Fruit fly (Drosophila melanogaster) whole organism, embryonic: ENCODE results near the gene CG6966.
A peak's percentile ranks its signal among the peaks of the same experiment; 100 is the strongest.

Source experiments
- Antp ChIP-seq: fragments of 200-800 bp; sonication (Bioruptor generic); optimal IDR thresholded peaks from 3 replicates; lab custom pipeline; 2016; ENCODE audit warnings: missing biosample characterization, missing genetic modification characterization
- Atf3 ChIP-seq: fragments of 200-800 bp; sonication (Bioruptor generic); optimal IDR thresholded peaks from 3 replicates; lab custom pipeline; 2016; ENCODE audit warnings: missing biosample characterization, missing genetic modification characterization
- BEAF-32 ChIP-seq: fragments of 200-800 bp; sonication (Bioruptor generic); optimal IDR thresholded peaks from 3 replicates; lab custom pipeline; 2017; ENCODE audit warnings: missing biosample characterization, missing genetic modification characterization, mild to moderate bottlenecking, moderate library complexity, missing genetic modification reagents
- Bgb ChIP-seq: fragments of 200-800 bp; sonication (Bioruptor generic); IDR thresholded peaks from 2 replicates; pipeline ENCODE4 v1.3.6; 2022; ENCODE audit warnings: missing biosample characterization, missing genetic modification characterization; ENCODE audit not compliant: partially characterized antibody
- Blimp-1 ChIP-seq: fragments of 200-800 bp; sonication (Bioruptor generic); optimal IDR thresholded peaks from 3 replicates; lab custom pipeline; 2018; ENCODE audit warnings: missing biosample characterization, missing genetic modification characterization, mild to moderate bottlenecking, moderate library complexity, missing genetic modification reagents
- C15 ChIP-seq: fragments of 200-800 bp; sonication (Bioruptor generic); IDR thresholded peaks from 3 replicates; pipeline ENCODE4 v1.3.6; 2022; ENCODE audit warnings: missing biosample characterization, missing genetic modification characterization
- CG10431 ChIP-seq: fragments of 200-800 bp; sonication (Bioruptor generic); optimal IDR thresholded peaks from 3 replicates; lab custom pipeline; 2018; ENCODE audit warnings: missing biosample characterization, mild to moderate bottlenecking, missing genetic modification characterization
- CG10654 ChIP-seq: fragments of 200-800 bp; sonication (Bioruptor generic); optimal IDR thresholded peaks from 2 replicates; lab custom pipeline; 2016; ENCODE audit warnings: missing biosample characterization, missing genetic modification characterization
- CG11456 ChIP-seq: fragments of 200-800 bp; sonication (Bioruptor generic); IDR thresholded peaks from 3 replicates; pipeline ENCODE4 v1.3.6; 2022; ENCODE audit warnings: missing biosample characterization, missing genetic modification characterization
- CG11504 ChIP-seq: fragments of 200-800 bp; sonication (Bioruptor generic); optimal IDR thresholded peaks from 3 replicates; lab custom pipeline; 2019; ENCODE audit warnings: missing biosample characterization, mild to moderate bottlenecking, missing genetic modification characterization, moderate library complexity
- CG11695 ChIP-seq: fragments of 200-800 bp; sonication (Bioruptor generic); IDR thresholded peaks from 3 replicates; pipeline ENCODE4 v1.3.6; 2022; ENCODE audit warnings: missing biosample characterization, missing genetic modification characterization
- CG11723 ChIP-seq: fragments of 200-800 bp; sonication (Bioruptor generic); optimal IDR thresholded peaks from 2 replicates; lab custom pipeline; 2017; ENCODE audit warnings: missing biosample characterization, mild to moderate bottlenecking, missing genetic modification characterization
- CG12219 ChIP-seq: fragments of 200-800 bp; sonication (Bioruptor generic); optimal IDR thresholded peaks from 3 replicates; lab custom pipeline; 2018; ENCODE audit warnings: missing biosample characterization, mild to moderate bottlenecking, missing genetic modification characterization
- CG12942 ChIP-seq: fragments of 200-800 bp; sonication (Bioruptor generic); optimal IDR thresholded peaks from 3 replicates; lab custom pipeline; 2016; ENCODE audit warnings: missing biosample characterization, missing genetic modification characterization
- CG15601 ChIP-seq: fragments of 200-800 bp; sonication (Bioruptor generic); optimal IDR thresholded peaks from 3 replicates; lab custom pipeline; 2019; ENCODE audit warnings: missing biosample characterization, mild to moderate bottlenecking, missing genetic modification characterization, moderate library complexity
- CG2120 ChIP-seq: fragments of 200-800 bp; sonication (Bioruptor generic); optimal IDR thresholded peaks from 3 replicates; lab custom pipeline; 2016; ENCODE audit warnings: missing biosample characterization, missing genetic modification characterization
- CG2678 ChIP-seq: fragments of 200-800 bp; sonication (Bioruptor generic); optimal IDR thresholded peaks from 3 replicates; lab custom pipeline; 2019; ENCODE audit warnings: missing biosample characterization, mild to moderate bottlenecking, missing genetic modification characterization, moderate library complexity
- CG2875 ChIP-seq: fragments of 200-800 bp; sonication (Bioruptor generic); optimal IDR thresholded peaks from 2 replicates; lab custom pipeline; 2017; ENCODE audit warnings: missing biosample characterization, mild to moderate bottlenecking, missing genetic modification characterization, missing genetic modification reagents
- CG30020 ChIP-seq: fragments of 200-800 bp; optimal IDR thresholded peaks from 2 replicates; lab custom pipeline; 2019; ENCODE audit warnings: missing biosample characterization, mild to moderate bottlenecking, missing genetic modification characterization, moderate library complexity
- CG30431 ChIP-seq: fragments of 200-800 bp; sonication (Bioruptor generic); optimal IDR thresholded peaks from 2 replicates; lab custom pipeline; 2017; ENCODE audit warnings: missing biosample characterization, missing genetic modification characterization
- CG34224 ChIP-seq: fragments of 200-800 bp; sonication (Bioruptor generic); IDR thresholded peaks from 3 replicates; pipeline ENCODE4 v1.3.6; 2022; ENCODE audit warnings: missing biosample characterization, missing genetic modification characterization; ENCODE audit not compliant: partially characterized antibody
- CG3995 ChIP-seq: fragments of 200-800 bp; sonication (Bioruptor generic); optimal IDR thresholded peaks from 3 replicates; lab custom pipeline; 2016; ENCODE audit warnings: missing biosample characterization, missing genetic modification characterization
- CG6689 ChIP-seq: fragments of 200-800 bp; sonication (Bioruptor generic); IDR thresholded peaks from 2 replicates; pipeline ENCODE4 v1.3.6; 2022; ENCODE audit warnings: missing biosample characterization, missing genetic modification characterization
- CG6854 ChIP-seq: fragments of 200-800 bp; sonication (Bioruptor generic); optimal IDR thresholded peaks from 3 replicates; lab custom pipeline; 2017; ENCODE audit warnings: missing biosample characterization, mild to moderate bottlenecking, missing genetic modification characterization
- CG8388 ChIP-seq: fragments of 200-800 bp; sonication (Bioruptor generic); optimal IDR thresholded peaks from 2 replicates; lab custom pipeline; 2019; ENCODE audit warnings: missing biosample characterization, mild to moderate bottlenecking, missing genetic modification characterization, moderate library complexity
- CG8478 ChIP-seq: fragments of >200 bp; optimal IDR thresholded peaks from 2 replicates; lab custom pipeline; 2018
- CG9609 ChIP-seq: fragments of 200-800 bp; sonication (Bioruptor generic); optimal IDR thresholded peaks from 3 replicates; lab custom pipeline; 2016; ENCODE audit warnings: missing biosample characterization, missing genetic modification characterization
- CrebB ChIP-seq: fragments of 200-800 bp; sonication (Bioruptor generic); optimal IDR thresholded peaks from 3 replicates; lab custom pipeline; 2018; ENCODE audit warnings: missing biosample characterization, mild to moderate bottlenecking, missing genetic modification characterization
- Fer1 ChIP-seq: fragments of 200-800 bp; sonication (Bioruptor generic); optimal IDR thresholded peaks from 2 replicates; lab custom pipeline; 2017; ENCODE audit warnings: missing biosample characterization, mild to moderate bottlenecking, missing genetic modification characterization
- Hmx ChIP-seq: fragments of 200-800 bp; sonication (Bioruptor generic); optimal IDR thresholded peaks from 2 replicates; lab custom pipeline; 2016; ENCODE audit warnings: missing biosample characterization, missing genetic modification characterization
- Lpt ChIP-seq: fragments of >200 bp; optimal IDR thresholded peaks from 2 replicates; lab custom pipeline; 2018; ENCODE audit warnings: missing biosample characterization, missing genetic modification characterization
- MBD-R2 ChIP-seq: fragments of 200-800 bp; sonication (Bioruptor generic); IDR thresholded peaks from 2 replicates; pipeline ENCODE4 v1.3.6; 2022; ENCODE audit warnings: missing biosample characterization, missing genetic modification characterization
- NC2β ChIP-seq: fragments of 200-800 bp; sonication (Bioruptor generic); optimal IDR thresholded peaks from 2 replicates; lab custom pipeline; 2016; ENCODE audit warnings: missing biosample characterization, missing genetic modification characterization
- Neu2 ChIP-seq: fragments of 200-800 bp; sonication (Bioruptor generic); optimal IDR thresholded peaks from 3 replicates; lab custom pipeline; 2016; ENCODE audit warnings: missing biosample characterization, missing genetic modification characterization, borderline replicate concordance
- Scr ChIP-seq: fragments of 200-800 bp; sonication (Bioruptor generic); IDR thresholded peaks from 2 replicates; pipeline ENCODE4 v1.3.6; 2022; ENCODE audit warnings: missing biosample characterization, missing genetic modification characterization; ENCODE audit not compliant: partially characterized antibody
- Stat92E ChIP-seq, 3 experiments: fragments of >200 bp in 2 of 3; fragments of 200-800 bp in 1 of 3; sonication (Bioruptor generic) in 1 of 3; optimal IDR thresholded peaks; 2 replicates each; lab custom pipeline; 2017 to 2019; ENCODE audit warnings: missing biosample characterization in 3 of 3, missing genetic modification characterization in 3 of 3, mild to moderate bottlenecking in 1 of 3, moderate library complexity in 1 of 3
- Vsx1 ChIP-seq: fragments of 200-800 bp; sonication (Bioruptor generic); optimal IDR thresholded peaks from 2 replicates; lab custom pipeline; 2017; ENCODE audit warnings: missing biosample characterization, mild to moderate bottlenecking, missing genetic modification characterization, missing genetic modification reagents
- bbx ChIP-seq: fragments of 200-800 bp; sonication (Bioruptor generic); IDR thresholded peaks from 2 replicates; pipeline ENCODE4 v1.3.6; 2022; ENCODE audit warnings: missing biosample characterization, missing genetic modification characterization; ENCODE audit not compliant: partially characterized antibody
- eyg ChIP-seq: fragments of 200-800 bp; sonication (Bioruptor generic); optimal IDR thresholded peaks from 3 replicates; lab custom pipeline; 2016; ENCODE audit warnings: missing biosample characterization, missing genetic modification characterization
- grn ChIP-seq: fragments of 200-800 bp; sonication (Bioruptor generic); optimal IDR thresholded peaks from 3 replicates; lab custom pipeline; 2017; ENCODE audit warnings: missing biosample characterization, missing genetic modification characterization
- gro ChIP-seq: fragments of 200-800 bp; sonication (Bioruptor generic); optimal IDR thresholded peaks from 2 replicates; lab custom pipeline; 2016; ENCODE audit warnings: missing biosample characterization, missing genetic modification characterization
- kay ChIP-seq: fragments of 200-800 bp; sonication (Bioruptor generic); optimal IDR thresholded peaks from 2 replicates; lab custom pipeline; 2016; ENCODE audit warnings: missing biosample characterization, missing genetic modification characterization
- klu ChIP-seq: fragments of 200-800 bp; sonication (Bioruptor generic); IDR thresholded peaks from 2 replicates; pipeline ENCODE4 v1.3.6; 2022; ENCODE audit warnings: missing biosample characterization, missing genetic modification characterization
- kni ChIP-seq: fragments of 200-800 bp; sonication (Bioruptor generic); optimal IDR thresholded peaks from 3 replicates; lab custom pipeline; 2017; ENCODE audit warnings: mild to moderate bottlenecking, missing biosample characterization, missing genetic modification reagents, missing genetic modification characterization
- lola ChIP-seq, 3 experiments: fragments of >200 bp in 2 of 3; fragments of 200-800 bp in 1 of 3; sonication (Bioruptor generic) in 1 of 3; optimal IDR thresholded peaks; 2 replicates each; lab custom pipeline; 2017 to 2019; ENCODE audit warnings: missing biosample characterization in 3 of 3, missing genetic modification characterization in 3 of 3, mild to moderate bottlenecking in 1 of 3, moderate library complexity in 1 of 3
- slbo ChIP-seq: fragments of 200-800 bp; sonication (Bioruptor generic); IDR thresholded peaks from 2 replicates; pipeline ENCODE4 v1.3.6; 2022; ENCODE audit warnings: missing biosample characterization, missing genetic modification characterization
- tap ChIP-seq: fragments of 200-800 bp; optimal IDR thresholded peaks from 3 replicates; lab custom pipeline; 2019; ENCODE audit warnings: missing biosample characterization, mild to moderate bottlenecking, missing genetic modification characterization, moderate library complexity
- tup ChIP-seq: fragments of 200-800 bp; sonication (Bioruptor generic); optimal IDR thresholded peaks from 2 replicates; lab custom pipeline; 2016; ENCODE audit warnings: missing biosample characterization, mild to moderate bottlenecking, missing genetic modification characterization, moderate library complexity
- unc-4 ChIP-seq: fragments of 200-800 bp; sonication (Bioruptor generic); IDR thresholded peaks from 2 replicates; pipeline ENCODE4 v1.3.6; 2022; ENCODE audit warnings: missing biosample characterization, missing genetic modification characterization; ENCODE audit not compliant: partially characterized antibody

Gene CG6966

dm6 chr3R:15094218-15094928 lies 1.1 kb downstream of the CG6966 start (continued):
- TF ChIP-seq CG11456 (GFP tag; lab: Robert Waterston, UW) (no peak), BEAF-32 (GFP tag; lab: Kevin White, UChicago) (no peak), Bgb (GFP tag; lab: Robert Waterston, UW) (no peak), slbo (GFP tag; lab: Robert Waterston, UW) (no peak), tap (no peak), CG12219 (GFP tag; lab: Kevin White, UChicago) (no peak), CG30020 (no peak), NC2β (GFP tag; lab: Kevin White, UChicago) (no peak), CG34224 (GFP tag; lab: Robert Waterston, UW) (no peak), CG2120 (GFP tag; lab: Kevin White, UChicago) (peak; percentile 11), CG12942 (GFP tag; lab: Kevin White, UChicago) (no peak), CG11695 (no peak), CG11504 (tag; lab: Kevin White, UChicago) (peak; percentile 29), CG2875 (GFP tag; lab: Kevin White, UChicago) (no peak), MBD-R2 (GFP tag; lab: Robert Waterston, UW) (no peak), CG6854 (GFP tag; lab: Kevin White, UChicago) (no peak), CG9609 (no peak), CG8478 (lab: Kevin White, UChicago) (no peak), CG2678 (tag; lab: Kevin White, UChicago) (peak; percentile 50), C15 (no peak), CG3995 (no peak), CG10654 (GFP tag; lab: Kevin White, UChicago) (no peak), CG10431 (GFP tag; lab: Kevin White, UChicago) (peak; percentile 27), Fer1 (GFP tag; lab: Kevin White, UChicago) (peak; percentile 31), CG30431 (GFP tag; lab: Kevin White, UChicago) (no peak), Scr (no peak), unc-4 (no peak), CG15601 (tag; lab: Kevin White, UChicago) (peak; percentile 27), bbx (GFP tag; lab: Robert Waterston, UW) (no peak), Atf3 (GFP tag; lab: Kevin White, UChicago) (no peak), CG8388 (GFP tag; lab: Kevin White, UChicago) (no peak), eyg (no peak), Antp (no peak), lola (GFP tag; optimal IDR thresholded peaks at IDR 0.05; lab: Kevin White, UChicago) (peak in 1 of 3 experiments; percentile 24), Stat92E (GFP tag; optimal IDR thresholded peaks at IDR 0.05; lab: Kevin White, UChicago) (no peak), Lpt (no peak), Vsx1 (GFP tag; lab: Kevin White, UChicago) (no peak), klu (GFP tag; lab: Robert Waterston, UW) (no peak), grn (GFP tag; lab: Kevin White, UChicago) (no peak), kni (GFP tag; lab: Kevin White, UChicago) (peak; percentile 4), CG6689 (GFP tag; lab: Robert Waterston, UW) (no peak), CG11723 (GFP tag; lab: Kevin White, UChicago) (no peak), gro (GFP tag; lab: Kevin White, UChicago) (no peak), CrebB (tag; lab: Kevin White, UChicago) (no peak), Blimp-1 (GFP tag; lab: Kevin White, UChicago) (no peak), kay (GFP tag; lab: Kevin White, UChicago) (no peak), tup (GFP tag; lab: Kevin White, UChicago) (no peak), Hmx (GFP tag; lab: Kevin White, UChicago) (no peak), Neu2 (GFP tag; lab: Kevin White, UChicago) (no peak)
